Worm (Caenorhabditis elegans) whole organism, mixed stage, embryonic: ENCODE measurements around the gene F44E5.4.

Source experiments
- elt-1 ChIP-seq: sonication (generic microtip); optimal IDR thresholded peaks from 2 replicates; lab custom pipeline; 2017; ENCODE audit warnings: missing genetic modification characterization, mild to moderate bottlenecking, missing compliant biosample characterization, antibody characterized with exemption, moderate library complexity, borderline replicate concordance; ENCODE audit not compliant: insufficient read depth
- hlh-1 ChIP-seq: fragments of 150-350 bp; optimal IDR thresholded peaks from 2 replicates; lab custom pipeline; 2014; ENCODE audit warnings: missing biosample characterization, missing genetic modification reagents, missing genetic modification characterization
- lin-32 ChIP-seq: fragments of 200-800 bp; sonication (Bioruptor generic); optimal IDR thresholded peaks from 2 replicates; lab custom pipeline; 2018; ENCODE audit warnings: mild to moderate bottlenecking, missing genetic modification characterization, missing compliant biosample characterization
- nhr-12 ChIP-seq: fragments of 150-350 bp; optimal IDR thresholded peaks from 2 replicates; lab custom pipeline; 2014; ENCODE audit warnings: missing biosample characterization, missing genetic modification characterization
- snpc-4 ChIP-seq: fragments of 150-350 bp; optimal IDR thresholded peaks from 2 replicates; lab custom pipeline; 2014; ENCODE audit warnings: missing biosample characterization, missing genetic modification characterization
- ztf-11 ChIP-seq: fragments of 150-350 bp; optimal IDR thresholded peaks from 2 replicates; lab custom pipeline; 2014; ENCODE audit warnings: missing biosample characterization, missing genetic modification characterization

- no peak for TF ChIP-seq elt-1
- TF ChIP-seq hlh-1 (tag; lab: Kevin White, UChicago): no peak
- TF ChIP-seq snpc-4 (tag; lab: Kevin White, UChicago): no peak
- TF ChIP-seq nhr-12 (tag; lab: Kevin White, UChicago): no peak
- TF ChIP-seq ztf-11 (tag; lab: Kevin White, UChicago): no peak
- TF ChIP-seq lin-32: no peak
Measured at ce11 chrII:11731174-11731724, 27.9 kb downstream of the F44E5.4 start.
